Fruit fly (Drosophila melanogaster): ENCODE results near the gene smog.
A peak's percentile ranks its signal among the peaks of the same experiment; 100 is the strongest.

Gene smog

DNA sequence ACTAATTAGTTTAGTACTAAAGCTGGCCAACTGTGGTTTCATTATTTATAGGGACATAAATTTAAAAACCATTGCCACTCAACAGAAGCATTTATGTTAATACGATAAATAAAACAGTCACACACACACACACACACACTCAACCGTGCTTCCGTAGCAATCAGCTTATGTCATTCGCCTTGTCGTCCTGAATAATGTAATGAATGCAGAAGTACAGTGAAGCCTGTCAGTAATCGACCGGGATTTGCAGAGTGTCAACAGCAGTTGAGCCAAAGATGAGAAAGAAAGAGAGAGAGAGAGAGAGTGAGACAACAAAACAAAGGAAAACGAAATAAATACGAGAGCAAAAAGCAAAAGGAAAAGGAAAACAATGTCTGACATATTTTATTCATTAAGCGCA lies 15.7 kb downstream of the smog start:
- TF ChIP-seq CG17801 (GFP tag; optimal IDR thresholded peaks at IDR 0.05; ENCODE audit: partially characterized antibody), result no peak

DNA sequence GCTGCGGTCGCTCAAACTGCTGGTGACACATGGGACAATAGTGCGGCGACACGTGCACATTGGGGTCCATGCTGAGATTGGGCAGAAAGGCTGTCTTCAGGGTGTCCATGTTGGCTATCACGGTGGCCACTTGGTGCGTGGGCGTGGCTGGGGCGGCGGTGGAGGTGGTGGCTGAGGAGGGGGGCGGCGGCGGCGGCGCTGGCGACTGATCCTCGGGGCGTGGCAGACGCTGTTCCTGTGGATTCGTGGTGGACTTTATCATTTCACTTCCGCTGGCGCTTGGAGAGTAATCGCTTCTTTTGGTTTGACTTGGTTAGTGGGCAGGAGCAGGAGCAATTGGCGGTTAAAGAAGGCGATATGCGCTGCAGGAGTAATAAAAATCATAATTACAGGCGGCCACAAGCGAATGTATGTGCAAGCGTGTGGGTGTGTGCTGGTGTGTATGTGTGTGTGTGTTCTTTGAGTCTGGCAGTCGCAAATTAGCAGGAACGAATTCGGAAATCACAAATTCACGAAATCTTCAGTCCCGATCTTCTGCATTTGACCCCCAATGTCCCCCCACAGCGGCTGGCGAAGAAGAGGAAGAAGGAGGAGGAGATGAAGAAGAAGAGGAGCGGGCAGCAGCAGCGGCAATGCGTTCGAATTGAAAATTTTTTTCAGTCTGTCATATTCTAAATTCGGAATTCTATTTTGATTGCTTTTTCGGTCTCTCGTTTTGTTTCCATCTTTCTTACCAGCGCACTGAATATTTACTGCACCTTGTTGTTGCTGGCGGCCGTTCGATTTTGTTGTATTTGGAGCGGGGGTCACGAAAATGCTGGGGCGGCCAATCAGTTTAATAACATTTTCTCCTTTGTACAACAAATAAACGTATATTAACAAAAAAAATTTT lies 29.7 kb downstream of the smog start:
- no peak for TF ChIP-seq CG17801 (GFP tag; optimal IDR thresholded peaks at IDR 0.05; ENCODE audit: partially characterized antibody)

DNA sequence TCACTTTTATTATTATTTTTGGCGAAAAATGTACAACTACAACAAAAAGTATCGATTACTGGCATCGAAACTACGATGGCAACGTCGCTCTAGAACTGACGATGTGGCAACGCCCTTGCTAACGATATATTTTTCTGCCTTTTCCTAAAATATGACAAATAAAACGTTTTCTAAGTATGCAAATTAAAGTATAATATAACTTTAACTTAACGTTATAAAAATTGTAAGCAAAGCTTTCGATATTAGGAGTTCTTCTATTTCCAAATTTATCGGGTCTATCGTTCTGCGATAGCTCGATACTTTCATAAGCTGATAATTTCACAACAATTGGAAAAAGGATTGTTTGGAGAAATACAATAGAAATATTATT lies 30.3 kb downstream of the smog start, which contains the start of the genes Cf2 and CG3008:
Cf2 (minus strand) TSS at position 85 of the 370 bp plus-strand sequence.
CG3008 (plus strand) TSS at position 276 of the 370 bp plus-strand sequence.
- TF ChIP-seq CG17801 (GFP tag; optimal IDR thresholded peaks at IDR 0.05; ENCODE audit: partially characterized antibody), result peak; percentile 68

DNA sequence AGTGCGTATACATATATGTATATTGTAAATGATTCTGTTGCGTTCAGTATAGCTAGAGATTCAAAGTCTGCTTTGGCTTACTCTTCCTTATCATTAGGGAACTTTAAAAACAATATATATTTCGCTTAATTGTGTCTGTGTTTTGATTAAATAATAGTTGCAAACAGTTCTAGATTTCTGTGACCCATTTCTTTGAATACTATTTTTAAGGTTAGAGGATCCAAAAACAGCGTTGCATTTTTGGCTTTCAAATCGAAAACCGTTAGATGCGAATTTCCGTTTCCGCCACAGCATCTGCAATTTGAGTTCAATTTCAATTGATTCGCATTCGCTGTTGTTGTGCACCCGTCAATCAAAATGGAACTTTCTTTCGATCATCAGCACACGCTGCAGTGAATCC lies 33.5 kb downstream of the smog start:
- no peak for TF ChIP-seq CG17801 (GFP tag; optimal IDR thresholded peaks at IDR 0.05; ENCODE audit: partially characterized antibody)

DNA sequence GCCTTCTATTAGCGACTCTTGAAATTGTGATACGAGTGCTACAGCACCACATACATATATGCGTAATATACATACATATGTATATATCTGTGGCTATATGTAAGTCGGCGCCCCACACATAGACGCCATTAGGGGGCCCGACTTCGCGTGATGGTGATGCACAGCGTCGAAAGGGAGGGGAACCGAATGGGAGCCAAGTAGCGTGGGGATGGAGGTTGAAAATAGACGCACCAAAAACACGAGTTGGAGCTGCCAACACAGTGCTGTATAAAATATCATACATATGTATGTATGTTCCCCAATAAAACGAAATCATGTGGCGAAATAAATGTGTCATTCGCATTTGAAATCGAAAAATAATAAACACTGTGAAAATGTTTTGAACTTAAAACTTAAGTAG lies 34.0 kb downstream of the smog start:
- no peak for TF ChIP-seq CG17801 (GFP tag; optimal IDR thresholded peaks at IDR 0.05; ENCODE audit: partially characterized antibody)

DNA sequence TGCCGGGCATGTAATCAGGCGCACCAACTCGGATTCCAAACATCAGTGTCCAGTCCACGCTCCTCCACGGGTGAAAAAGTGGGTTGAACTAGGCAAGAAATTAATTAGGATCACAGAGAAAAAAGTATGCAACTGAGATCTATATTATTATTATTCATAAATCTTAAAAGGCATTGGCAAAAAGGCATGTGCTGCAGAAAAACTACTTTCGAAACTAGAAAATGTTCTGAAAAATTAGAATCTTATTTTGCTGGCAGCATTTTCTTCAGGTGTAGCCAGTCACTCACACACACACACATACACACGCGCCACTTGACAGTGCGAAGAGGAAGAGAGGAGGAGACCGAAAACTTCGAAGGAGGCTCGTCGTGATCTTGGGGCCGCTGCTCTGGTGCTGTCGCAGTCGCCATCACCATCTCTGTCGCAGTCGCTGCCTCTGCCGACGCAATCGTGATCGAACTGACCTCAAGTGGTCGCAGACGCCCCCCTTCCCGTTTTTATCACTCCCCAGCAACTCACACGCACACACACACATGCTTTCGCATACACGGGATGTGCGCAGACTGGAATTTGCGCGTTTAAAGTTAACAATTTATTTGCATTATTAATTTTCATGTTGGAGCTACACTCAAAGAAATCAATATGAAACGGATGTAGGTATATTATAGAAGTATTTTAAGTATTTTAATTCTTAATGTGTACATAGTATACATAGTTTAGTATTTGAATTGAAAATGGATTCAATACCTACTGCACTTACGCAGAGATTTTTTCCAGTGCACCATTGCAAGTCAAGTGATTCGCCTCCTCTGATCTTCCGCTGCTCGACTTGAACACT lies 34.9 kb downstream of the smog start:
- peak; percentile 12 for TF ChIP-seq CG17801 (GFP tag; optimal IDR thresholded peaks at IDR 0.05; ENCODE audit: partially characterized antibody)

DNA sequence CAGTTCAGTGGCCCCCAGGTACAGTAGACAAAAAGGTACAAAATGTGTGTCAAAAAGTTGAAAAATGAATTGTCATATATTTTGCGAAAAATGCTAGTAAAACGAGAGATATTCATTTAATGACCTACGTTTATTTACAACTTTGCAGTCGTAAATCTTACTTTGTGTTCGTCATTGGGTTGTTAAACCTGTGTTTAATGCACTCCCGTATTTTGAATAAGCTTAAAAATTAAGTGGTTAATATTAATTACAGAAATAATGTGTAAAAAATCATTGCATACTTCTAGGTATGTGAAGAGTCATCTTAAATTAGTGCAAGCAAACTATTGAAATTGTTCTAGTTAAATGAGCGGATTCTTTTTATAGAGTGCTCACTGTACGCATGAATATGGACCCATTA lies 35.9 kb downstream of the smog start:
- TF ChIP-seq CG17801 (GFP tag; optimal IDR thresholded peaks at IDR 0.05; ENCODE audit: partially characterized antibody), result no peak

DNA sequence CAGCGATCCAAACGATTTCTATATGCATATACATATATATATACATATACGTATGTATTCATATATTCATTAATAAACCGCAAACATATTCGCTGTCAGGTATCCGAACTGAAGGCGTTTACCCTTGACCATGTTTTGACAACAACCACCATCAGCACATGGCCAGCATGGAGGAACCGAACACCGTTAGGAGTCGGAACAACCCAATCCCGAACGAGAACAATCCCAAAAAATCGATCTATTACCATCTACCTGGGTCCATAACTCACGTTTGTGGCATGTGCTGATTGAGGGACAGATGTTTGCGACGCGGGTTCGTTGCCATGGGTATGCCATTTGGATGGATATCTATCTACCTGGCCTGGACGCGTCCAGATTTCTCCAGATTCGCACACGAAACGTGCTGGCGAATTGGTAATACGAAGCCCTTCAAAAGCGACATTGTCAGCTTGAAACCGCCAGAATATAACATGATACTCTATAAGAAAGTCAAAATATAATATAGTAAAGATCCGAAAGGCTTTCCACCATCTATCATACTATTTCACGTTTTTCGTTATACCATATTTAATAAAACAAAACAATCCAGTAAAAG lies 36.9 kb downstream of the smog start, which contains the start of gene CG15625:
CG15625 (plus strand) TSS at position 545 of the 595 bp plus-strand sequence.
- no peak for TF ChIP-seq CG17801 (GFP tag; optimal IDR thresholded peaks at IDR 0.05; ENCODE audit: partially characterized antibody)

DNA sequence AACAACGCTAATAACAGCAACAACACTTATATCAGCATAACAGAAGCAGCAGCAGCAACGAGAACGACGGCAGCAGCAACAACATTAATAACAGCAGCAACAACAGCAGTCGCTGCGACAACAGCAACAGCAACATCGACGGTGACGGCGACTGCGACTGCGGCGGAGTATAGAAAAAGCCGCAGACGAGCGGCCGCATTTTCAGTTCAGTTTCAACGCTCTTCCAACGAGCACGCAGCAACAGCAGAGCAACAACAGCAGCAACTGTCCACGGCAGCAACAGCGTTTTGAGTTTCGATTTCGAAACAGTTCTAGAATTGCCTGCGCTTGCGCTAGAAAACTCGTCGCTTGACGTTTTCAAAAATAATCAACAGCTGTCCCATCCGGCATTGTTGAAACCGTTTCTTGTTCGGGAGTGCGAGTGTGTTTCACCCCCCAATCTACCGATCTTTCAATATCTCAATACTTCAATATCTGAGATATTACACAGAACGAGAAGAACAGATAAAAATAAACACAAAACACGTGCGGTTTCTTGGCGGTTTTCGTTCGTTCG lies 39.3 kb downstream of the smog start, which contains the start of gene CG3036:
CG3036 (plus strand) TSS at position 199 of the 556 bp plus-strand sequence.
- TF ChIP-seq CG17801 (GFP tag; optimal IDR thresholded peaks at IDR 0.05; ENCODE audit: partially characterized antibody), result peak; percentile 39

DNA sequence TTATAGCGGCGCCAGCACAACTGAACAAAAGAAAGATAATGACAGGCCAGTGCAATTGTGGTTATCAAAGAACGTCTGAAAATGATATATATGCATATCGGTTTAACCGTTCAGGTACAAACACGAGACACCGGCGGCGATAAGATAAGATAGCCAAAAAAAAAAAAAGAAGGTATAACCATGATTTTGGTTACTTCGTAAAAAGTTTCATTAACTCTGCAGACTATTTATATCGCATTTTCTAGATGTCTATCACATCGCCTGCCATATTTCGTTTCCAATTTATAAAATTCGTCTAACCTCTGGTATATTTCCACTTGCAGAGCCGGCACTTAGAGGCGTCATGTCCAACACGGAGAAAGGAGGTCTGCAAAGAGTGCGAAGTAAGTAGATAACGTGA lies 40.9 kb downstream of the smog start:
- no peak for TF ChIP-seq CG17801 (GFP tag; optimal IDR thresholded peaks at IDR 0.05; ENCODE audit: partially characterized antibody)

DNA sequence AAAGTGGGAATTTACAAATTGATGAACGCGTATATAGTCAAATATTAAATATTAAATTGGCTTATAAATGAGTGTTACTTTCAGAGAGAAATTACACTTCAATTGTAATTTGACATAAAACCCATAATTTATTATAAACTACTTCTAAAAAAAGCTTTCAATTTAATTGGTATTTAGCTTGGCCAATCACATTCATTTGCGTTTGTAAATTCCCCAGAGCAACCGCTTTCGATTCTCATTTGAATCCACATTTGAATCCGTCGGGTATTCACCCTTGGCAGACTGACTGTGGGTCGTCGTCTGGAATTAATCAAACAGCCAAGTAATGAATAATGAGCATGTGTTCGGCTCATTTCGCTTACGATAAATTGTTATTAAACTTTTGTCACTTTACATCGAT lies 43.2 kb downstream of the smog start:
- no peak for TF ChIP-seq CG17801 (GFP tag; optimal IDR thresholded peaks at IDR 0.05; ENCODE audit: partially characterized antibody)

DNA sequence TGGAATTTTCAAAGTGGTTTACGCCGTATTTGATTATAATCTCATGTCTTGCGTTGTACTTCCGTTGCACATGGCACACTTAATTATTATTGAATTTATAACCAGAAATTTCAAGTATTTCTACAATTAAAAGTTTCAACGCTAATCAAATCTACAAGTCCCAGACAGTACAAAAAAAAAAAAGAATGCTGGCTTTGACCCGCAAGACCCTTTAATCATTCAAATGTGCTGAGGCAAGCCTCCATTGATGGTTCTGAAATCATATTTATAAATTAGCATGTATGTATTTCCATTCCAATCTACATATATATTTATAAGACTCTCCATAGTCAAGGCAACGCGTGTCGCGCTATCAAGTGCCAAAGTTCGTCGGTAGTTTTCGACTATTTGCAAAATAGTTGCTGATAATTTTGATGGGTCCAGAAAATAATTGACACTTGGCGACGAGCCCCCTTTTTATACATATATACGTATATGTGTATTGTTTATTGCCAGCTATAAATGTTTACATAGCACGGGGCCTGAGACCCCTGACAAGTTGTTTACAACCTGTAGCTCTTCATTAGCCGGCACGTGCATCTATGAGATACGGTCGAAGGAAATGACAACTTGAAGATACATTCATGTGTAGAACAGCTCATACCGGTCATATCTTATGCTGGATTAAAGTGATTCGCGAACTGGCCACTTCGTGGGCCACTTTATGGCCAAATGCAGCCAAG lies 44.0 kb downstream of the smog start:
- TF ChIP-seq CG17801 (GFP tag; optimal IDR thresholded peaks at IDR 0.05; ENCODE audit: partially characterized antibody), result no peak

DNA sequence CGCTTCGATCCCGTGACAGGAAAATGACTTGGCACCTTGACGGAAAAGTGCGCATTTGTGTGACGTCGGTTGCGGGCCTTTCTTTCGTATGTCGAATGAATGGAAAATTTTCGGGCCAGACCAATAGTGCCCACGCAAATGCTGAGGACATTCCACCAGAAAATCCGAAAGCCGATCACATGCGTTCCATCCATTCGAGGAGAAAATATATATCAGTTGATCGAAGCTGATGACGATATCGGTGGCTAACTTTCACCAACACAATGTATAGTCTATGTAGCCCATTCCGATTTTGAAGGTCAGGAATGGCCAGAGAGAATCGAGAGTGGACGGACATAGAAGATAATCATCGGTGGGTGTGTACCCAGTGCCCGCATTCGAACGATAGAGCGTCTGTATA lies 45.5 kb downstream of the smog start:
- TF ChIP-seq CG17801 (GFP tag; optimal IDR thresholded peaks at IDR 0.05; ENCODE audit: partially characterized antibody), result no peak

All from ovary, adult (tissue).